Fruit fly (Drosophila melanogaster) whole organism, wandering third instar larva: ENCODE data around the gene CG3909.
A peak's percentile ranks its signal among the peaks of the same experiment; 100 is the strongest.

Experiments used
- Abd-B ChIP-seq: fragments of >200 bp; optimal IDR thresholded peaks from 2 replicates; lab custom pipeline; 2017; ENCODE audit warnings: missing biosample characterization, missing genetic modification characterization
- CG32264 ChIP-seq: fragments of 200-800 bp; sonication (Bioruptor generic); optimal IDR thresholded peaks from 2 replicates; lab custom pipeline; 2016; ENCODE audit warnings: missing biosample characterization, missing genetic modification characterization
- CG9705 ChIP-seq: fragments of 200-800 bp; sonication (Bioruptor generic); optimal IDR thresholded peaks from 2 replicates; lab custom pipeline; 2018; ENCODE audit warnings: missing biosample characterization, mild to moderate bottlenecking, missing genetic modification characterization
- CrebA ChIP-seq: fragments of 200-800 bp; sonication (Bioruptor generic); optimal IDR thresholded peaks from 2 replicates; lab custom pipeline; 2016; ENCODE audit warnings: missing biosample characterization, mild to moderate bottlenecking, missing genetic modification characterization, borderline replicate concordance
- Dfd ChIP-seq: fragments of >200 bp; optimal IDR thresholded peaks from 2 replicates; lab custom pipeline; 2017; ENCODE audit warnings: missing biosample characterization, missing genetic modification characterization
- Dif ChIP-seq: fragments of 200-275, 200-300 bp; sonication (Bioruptor generic); optimal IDR thresholded peaks from 2 replicates; lab custom pipeline; 2018; ENCODE audit warnings: missing biosample characterization, missing genetic modification characterization; ENCODE audit not compliant: partially characterized antibody
- GATAd ChIP-seq: sonication (Bioruptor generic); optimal IDR thresholded peaks from 2 replicates; lab custom pipeline; 2016; ENCODE audit warnings: missing biosample characterization, missing genetic modification characterization
- HLH106 ChIP-seq: fragments of 200-800 bp; optimal IDR thresholded peaks from 3 replicates; lab custom pipeline; 2019; ENCODE audit warnings: missing biosample characterization, mild to moderate bottlenecking, missing genetic modification characterization, moderate library complexity
- Hnf4 ChIP-seq: fragments of 200-800 bp; sonication (Bioruptor generic); optimal IDR thresholded peaks from 2 replicates; lab custom pipeline; 2016; ENCODE audit warnings: missing biosample characterization, mild to moderate bottlenecking, missing genetic modification characterization
- Hr78 ChIP-seq: fragments of >200 bp; optimal IDR thresholded peaks from 2 replicates; lab custom pipeline; 2017; ENCODE audit warnings: missing biosample characterization, missing genetic modification characterization
- Hr83 ChIP-seq: fragments of 200-300 bp; sonication (Bioruptor generic); optimal IDR thresholded peaks from 2 replicates; lab custom pipeline; 2016; ENCODE audit warnings: missing biosample characterization, mild to moderate bottlenecking, missing genetic modification characterization, moderate library complexity; ENCODE audit not compliant: poor library complexity, severe bottlenecking
- Jra ChIP-seq: sonication (Bioruptor generic); optimal IDR thresholded peaks from 2 replicates; lab custom pipeline; 2016; ENCODE audit warnings: missing biosample characterization, missing genetic modification characterization
- Mio ChIP-seq: sonication (Bioruptor generic); optimal IDR thresholded peaks from 2 replicates; lab custom pipeline; 2016; ENCODE audit warnings: missing biosample characterization, missing genetic modification characterization
- Myc ChIP-seq: fragments of >200 bp; optimal IDR thresholded peaks from 2 replicates; lab custom pipeline; 2017
- N ChIP-seq: fragments of >200 bp; optimal IDR thresholded peaks from 2 replicates; lab custom pipeline; 2018; ENCODE audit warnings: missing biosample characterization, missing external identifiers, missing genetic modification characterization
- OdsH ChIP-seq: fragments of 200-800 bp; sonication (Bioruptor generic); optimal IDR thresholded peaks from 2 replicates; lab custom pipeline; 2016; ENCODE audit warnings: missing biosample characterization, mild to moderate bottlenecking, missing genetic modification characterization
- Rel ChIP-seq, 2 experiments: fragments of 200-800 bp; sonication (Bioruptor generic) in 1 of 2; optimal IDR thresholded peaks; 2 replicates in 1 of 2; 3 replicates in 1 of 2; lab custom pipeline; 2016 to 2019; ENCODE audit warnings: mild to moderate bottlenecking in 2 of 2, missing biosample characterization in 2 of 2, missing genetic modification characterization in 2 of 2, moderate library complexity in 1 of 2
- Sp1 ChIP-seq: fragments of 200-800 bp; sonication (Bioruptor generic); optimal IDR thresholded peaks from 3 replicates; lab custom pipeline; 2019; ENCODE audit warnings: missing biosample characterization, mild to moderate bottlenecking, missing genetic modification characterization, moderate library complexity
- Vsx2 ChIP-seq: fragments of 200-300, 225-300 bp; sonication (Bioruptor generic); optimal IDR thresholded peaks from 2 replicates; lab custom pipeline; 2018; ENCODE audit warnings: missing biosample characterization, missing genetic modification characterization; ENCODE audit not compliant: partially characterized antibody
- br ChIP-seq: fragments of 200-800 bp; sonication (Bioruptor generic); optimal IDR thresholded peaks from 2 replicates; lab custom pipeline; 2016; ENCODE audit warnings: missing biosample characterization, missing genetic modification characterization
- brk ChIP-seq: fragments of 200-800 bp; sonication (Bioruptor generic); optimal IDR thresholded peaks from 2 replicates; lab custom pipeline; 2016; ENCODE audit warnings: missing biosample characterization, mild to moderate bottlenecking, missing genetic modification characterization
- dl ChIP-seq, 2 experiments: fragments of 175-275, 200-275 bp in 1 of 2; fragments of 200-275 bp in 1 of 2; sonication (Bioruptor generic); optimal IDR thresholded peaks; lab custom pipeline; 2018; ENCODE audit warnings: mild to moderate bottlenecking in 2 of 2, missing biosample characterization in 2 of 2, missing genetic modification characterization in 2 of 2, moderate library complexity in 2 of 2; ENCODE audit not compliant: partially characterized antibody in 2 of 2, insufficient read depth in 1 of 2
- dmrt93B ChIP-seq: fragments of 200-800 bp; sonication (Bioruptor generic); optimal IDR thresholded peaks from 2 replicates; lab custom pipeline; 2018; ENCODE audit warnings: missing biosample characterization, mild to moderate bottlenecking, missing genetic modification characterization
- dsf ChIP-seq: sonication (Bioruptor generic); optimal IDR thresholded peaks from 2 replicates; lab custom pipeline; 2016; ENCODE audit warnings: missing biosample characterization, missing genetic modification characterization, borderline replicate concordance
- ey ChIP-seq: fragments of 200-800 bp; sonication (Bioruptor generic); optimal IDR thresholded peaks from 2 replicates; lab custom pipeline; 2016; ENCODE audit warnings: missing biosample characterization, missing genetic modification characterization
- foxo ChIP-seq, 2 experiments: fragments of 200-800 bp; sonication (Bioruptor generic); optimal IDR thresholded peaks; 2 replicates in 1 of 2; 3 replicates in 1 of 2; lab custom pipeline; 2016 to 2017; ENCODE audit warnings: missing biosample characterization in 2 of 2, missing genetic modification characterization in 2 of 2
- fru ChIP-seq: fragments of 200-800 bp; sonication (Bioruptor generic); optimal IDR thresholded peaks from 3 replicates; lab custom pipeline; 2016; ENCODE audit warnings: missing biosample characterization, mild to moderate bottlenecking, missing genetic modification characterization
- h ChIP-seq: fragments of 200-800 bp; sonication (Bioruptor generic); optimal IDR thresholded peaks from 3 replicates; lab custom pipeline; 2016; ENCODE audit warnings: missing biosample characterization, mild to moderate bottlenecking, missing genetic modification characterization
- jim ChIP-seq: fragments of 175-275, 200-325 bp; sonication (Bioruptor generic); optimal IDR thresholded peaks from 2 replicates; lab custom pipeline; 2016; ENCODE audit warnings: missing biosample characterization, mild to moderate bottlenecking, missing genetic modification characterization
- lola ChIP-seq: fragments of >200 bp; optimal IDR thresholded peaks from 2 replicates; lab custom pipeline; 2017; ENCODE audit warnings: missing biosample characterization, missing genetic modification characterization
- pan ChIP-seq: fragments of >200 bp; optimal IDR thresholded peaks from 2 replicates; lab custom pipeline; 2017
- psq ChIP-seq: fragments of 200-800 bp; sonication (Bioruptor generic); optimal IDR thresholded peaks from 3 replicates; lab custom pipeline; 2017; ENCODE audit warnings: missing biosample characterization, mild to moderate bottlenecking, missing genetic modification characterization, moderate library complexity
- rgr ChIP-seq: fragments of 200-800 bp; sonication (Bioruptor generic); optimal IDR thresholded peaks from 3 replicates; lab custom pipeline; 2016; ENCODE audit warnings: missing biosample characterization, mild to moderate bottlenecking, missing genetic modification characterization
- sage ChIP-seq: fragments of 200-800 bp; sonication (Bioruptor generic); optimal IDR thresholded peaks from 2 replicates; lab custom pipeline; 2016; ENCODE audit warnings: missing biosample characterization, mild to moderate bottlenecking, missing genetic modification characterization
- sv ChIP-seq: fragments of 200-800 bp; sonication (Bioruptor generic); optimal IDR thresholded peaks from 3 replicates; lab custom pipeline; 2016; ENCODE audit warnings: missing biosample characterization, missing genetic modification characterization
- tai ChIP-seq: sonication (Bioruptor generic); optimal IDR thresholded peaks from 2 replicates; lab custom pipeline; 2016; ENCODE audit warnings: missing biosample characterization, missing genetic modification characterization
- usp ChIP-seq: fragments of >200 bp; optimal IDR thresholded peaks from 2 replicates; lab custom pipeline; 2017; ENCODE audit warnings: missing biosample characterization, missing genetic modification characterization
- woc ChIP-seq: sonication (Bioruptor generic); optimal IDR thresholded peaks from 2 replicates; lab custom pipeline; 2016; ENCODE audit warnings: missing biosample characterization, mild to moderate bottlenecking, missing genetic modification characterization

CG3909 gene

dm6 chr3R:10082549-10083075 is 39.5 kb downstream of the CG3909 start:
- TF ChIP-seq OdsH (peak; percentile 92), rgr (GFP tag; lab: Kevin White, UChicago) (peak; percentile 90), Jra (peak; percentile 57), Vsx2 (GFP tag; lab: Kevin White, UChicago) (no peak), Myc (lab: Kevin White, UChicago) (no peak), Sp1 (peak; percentile 90), CG9705 (GFP tag; lab: Kevin White, UChicago) (peak; percentile 78), CG32264 (GFP tag; lab: Kevin White, UChicago) (peak; percentile 74), Hr83 (peak; percentile 39), dl (GFP tag; optimal IDR thresholded peaks at IDR 0.05; lab: Kevin White, UChicago; ENCODE audit: insufficient read depth in 1 of 2, partially characterized antibody in 2 of 2) (peak; percentile 8 to 29), lola (GFP tag; lab: Kevin White, UChicago) (no peak), fru (GFP tag; lab: Kevin White, UChicago) (peak; percentile 99), foxo (GFP tag; optimal IDR thresholded peaks at IDR 0.05; lab: Kevin White, UChicago) (peak; percentile 38 to 94), Rel (GFP tag; optimal IDR thresholded peaks at IDR 0.05; lab: Kevin White, UChicago) (no peak), Rel (tag; optimal IDR thresholded peaks at IDR 0.05; lab: Kevin White, UChicago) (peak; percentile 50), Dif (GFP tag; lab: Kevin White, UChicago) (peak; percentile 56), Hnf4 (peak; percentile 84), CrebA (no peak), Hr78 (GFP tag; lab: Kevin White, UChicago) (no peak), usp (no peak), dmrt93B (GFP tag; lab: Kevin White, UChicago) (peak; percentile 78), Dfd (GFP tag; lab: Kevin White, UChicago) (no peak), N (peak; percentile 16), h (GFP tag; lab: Kevin White, UChicago) (peak; percentile 93), dsf (GFP tag; lab: Kevin White, UChicago) (no peak), GATAd (GFP tag; lab: Kevin White, UChicago) (no peak), Abd-B (GFP tag; lab: Kevin White, UChicago) (no peak), HLH106 (tag; lab: Kevin White, UChicago) (peak; percentile 91), psq (GFP tag; lab: Kevin White, UChicago) (peak; percentile 84), Mio (GFP tag; lab: Kevin White, UChicago) (peak; percentile 45), sv (GFP tag; lab: Kevin White, UChicago) (no peak), sage (GFP tag; lab: Kevin White, UChicago) (peak; percentile 68), tai (GFP tag; lab: Kevin White, UChicago) (peak; percentile 73), jim (no peak), woc (GFP tag; lab: Kevin White, UChicago) (peak; percentile 97), br (GFP tag; lab: Kevin White, UChicago) (peak; percentile 93), ey (peak; percentile 94), brk (GFP tag; lab: Kevin White, UChicago) (peak; percentile 76), pan (lab: Kevin White, UChicago) (no peak)

- TF ChIP-seq Dif (GFP tag; lab: Kevin White, UChicago) (peak; percentile 11), Hr78 (GFP tag; lab: Kevin White, UChicago) (no peak), HLH106 (tag; lab: Kevin White, UChicago) (no peak), Vsx2 (GFP tag; lab: Kevin White, UChicago) (peak; percentile 63), Myc (lab: Kevin White, UChicago) (no peak), woc (GFP tag; lab: Kevin White, UChicago) (no peak)
These were observed 40.0 kb downstream of the CG3909 start for dm6 chr3R:10083077-10083476.
